Fruit fly (Drosophila melanogaster): ENCODE measurements around the gene spartin.

DNA sequence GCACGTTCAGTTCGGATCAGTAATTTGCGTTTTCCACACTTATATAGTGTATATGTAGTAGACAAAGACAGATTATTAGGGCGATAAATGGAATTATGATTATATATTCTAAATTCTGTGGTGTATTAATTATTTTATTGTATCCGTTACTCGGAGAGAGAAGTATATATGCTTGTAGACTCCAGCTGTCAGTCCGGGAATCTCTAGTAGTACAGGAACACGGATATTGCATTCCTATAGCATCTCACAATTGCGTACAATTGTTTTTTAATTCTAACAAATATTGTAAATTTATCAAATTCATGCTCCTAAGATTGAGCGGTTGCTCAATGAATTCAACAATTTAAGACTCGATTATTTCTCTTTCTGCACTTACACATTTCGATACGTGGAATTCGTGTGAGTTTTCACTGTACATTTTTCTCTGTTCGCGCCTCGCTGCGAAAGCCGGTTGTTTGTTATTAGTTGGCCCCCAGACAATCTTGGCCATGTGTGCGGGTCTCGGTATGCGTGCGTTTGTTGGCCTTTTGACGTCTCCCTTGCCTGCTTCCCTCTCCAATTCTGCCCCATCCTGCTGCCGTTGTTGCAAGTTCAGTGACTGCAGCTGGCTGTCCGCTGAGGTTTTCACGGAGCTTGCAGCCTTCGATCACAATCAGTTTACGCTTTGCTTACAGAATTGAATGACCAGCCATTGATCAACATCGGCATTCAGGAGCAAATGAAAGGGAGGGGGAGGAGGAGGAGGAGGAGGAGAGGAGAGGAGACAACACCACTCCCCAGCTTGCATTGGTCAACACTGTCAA is 13.0 kb downstream of the spartin start:
- TF ChIP-seq acj6 (GFP tag; optimal IDR thresholded peaks at IDR 0.05) (peak; percentile 66), CG10669 (GFP tag; optimal IDR thresholded peaks at IDR 0.05) (no peak), cyc (GFP tag; optimal IDR thresholded peaks at IDR 0.05) (peak; percentile 66), CG16779 (tag; optimal IDR thresholded peaks at IDR 0.05) (no peak), Hr38 (GFP tag; optimal IDR thresholded peaks at IDR 0.05) (no peak), Gug (GFP tag; IDR thresholded peaks at IDR 0.05) (no peak), achi (GFP tag; optimal IDR thresholded peaks at IDR 0.05) (peak; percentile 61)
